Worm (Caenorhabditis elegans): ENCODE data around the gene col-150.

col-150 gene

DNA sequence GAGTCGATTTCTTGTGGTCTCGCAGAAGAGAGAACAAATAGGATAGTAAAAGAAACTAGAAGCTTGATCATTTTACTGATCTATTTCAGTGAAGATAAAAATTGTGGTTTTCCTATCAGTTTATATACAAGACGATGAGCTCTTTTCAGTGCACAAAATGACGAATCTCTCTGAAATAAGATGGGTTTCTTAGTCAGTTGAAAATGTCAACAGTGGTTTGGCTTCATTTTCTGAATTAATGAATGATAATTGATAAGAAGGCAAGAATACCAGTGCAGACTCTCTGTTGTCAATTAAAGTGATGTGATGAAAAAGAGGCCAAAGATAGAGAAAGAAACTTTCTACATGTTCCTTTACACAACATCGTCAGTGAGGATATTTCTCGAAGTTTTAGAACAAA is 13.1 kb downstream of the col-150 start, which contains the start of gene lys-2:
lys-2 (minus strand) TSS at position 101 of the 400 bp plus-strand sequence.
- TF ChIP-seq ceh-13 (GFP tag; optimal IDR thresholded peaks at IDR 0.05) (no peak), flt-1 (GFP tag; IDR thresholded peaks at IDR 0.05) (no peak), sea-1 (GFP tag; conservative IDR thresholded peaks at IDR 0.05) (no peak), ama-1 (optimal IDR thresholded peaks at IDR 0.05) (no peak), hnd-1 (tag; optimal IDR thresholded peaks at IDR 0.05) (no peak), tra-4 (tag; optimal IDR thresholded peaks at IDR 0.05) (no peak), aly-1 (tag; optimal IDR thresholded peaks at IDR 0.05) (no peak), pes-1 (GFP tag; IDR thresholded peaks at IDR 0.05) (no peak), tbx-37 (GFP tag; conservative IDR thresholded peaks at IDR 0.05) (no peak), ceh-36 (tag; optimal IDR thresholded peaks at IDR 0.05) (no peak)

ce11 chrV:10280112-10280511 is 14.3 kb downstream of the col-150 start:
- TF ChIP-seq ceh-36 (tag; optimal IDR thresholded peaks at IDR 0.05) (no peak), hmg-4 (GFP tag; optimal IDR thresholded peaks at IDR 0.05) (no peak), B0310.2 (tag; optimal IDR thresholded peaks at IDR 0.05) (no peak), flt-1 (GFP tag; IDR thresholded peaks at IDR 0.05) (no peak), pes-1 (GFP tag; IDR thresholded peaks at IDR 0.05) (no peak), tbx-11 (GFP tag; IDR thresholded peaks at IDR 0.05) (no peak), tra-4 (tag; optimal IDR thresholded peaks at IDR 0.05) (no peak), aly-1 (tag; optimal IDR thresholded peaks at IDR 0.05) (no peak), scrt-1 (GFP tag; IDR thresholded peaks at IDR 0.05) (no peak), ets-7 (tag; optimal IDR thresholded peaks at IDR 0.05) (no peak), hmbx-1 (tag; optimal IDR thresholded peaks at IDR 0.05) (no peak), hnd-1 (tag; optimal IDR thresholded peaks at IDR 0.05) (no peak), F13C5.2 (tag; optimal IDR thresholded peaks at IDR 0.05) (no peak)

DNA sequence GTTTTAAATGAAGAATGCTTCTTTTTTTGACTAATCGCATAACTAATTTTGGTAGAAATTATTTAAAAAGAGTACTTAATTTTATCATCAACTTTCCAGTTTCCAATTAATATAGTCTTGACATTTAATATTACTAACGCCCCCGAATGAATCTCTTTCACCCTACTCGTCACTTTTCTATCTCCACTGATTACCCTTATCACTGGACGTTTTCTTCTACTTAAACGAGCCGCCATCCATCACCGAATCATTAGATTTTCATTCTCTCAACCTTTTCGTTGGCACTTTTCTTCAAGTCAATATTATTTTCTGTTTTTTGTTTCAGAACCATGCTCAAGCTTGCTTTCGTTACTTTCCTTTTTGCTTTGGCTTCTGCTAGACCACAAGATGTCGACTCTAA is 16.9 kb downstream of the col-150 start, which contains the start of gene lys-1:
lys-1 (plus strand) TSS at position 326 of the 400 bp plus-strand sequence.
- TF ChIP-seq tra-4 (tag; optimal IDR thresholded peaks at IDR 0.05) (no peak), flt-1 (GFP tag; IDR thresholded peaks at IDR 0.05) (no peak), sea-1 (GFP tag; conservative IDR thresholded peaks at IDR 0.05) (no peak), tbx-37 (GFP tag; conservative IDR thresholded peaks at IDR 0.05) (no peak), tbx-11 (GFP tag; IDR thresholded peaks at IDR 0.05) (no peak), aly-1 (tag; optimal IDR thresholded peaks at IDR 0.05) (no peak), pes-1 (GFP tag; IDR thresholded peaks at IDR 0.05) (no peak), hnd-1 (tag; optimal IDR thresholded peaks at IDR 0.05) (no peak), scrt-1 (GFP tag; IDR thresholded peaks at IDR 0.05) (no peak), ama-1 (optimal IDR thresholded peaks at IDR 0.05) (no peak), ets-7 (tag; optimal IDR thresholded peaks at IDR 0.05) (no peak), ceh-36 (tag; optimal IDR thresholded peaks at IDR 0.05) (no peak), hmg-4 (GFP tag; optimal IDR thresholded peaks at IDR 0.05) (no peak), hmbx-1 (tag; optimal IDR thresholded peaks at IDR 0.05) (no peak), B0310.2 (tag; optimal IDR thresholded peaks at IDR 0.05) (no peak), ceh-13 (GFP tag; optimal IDR thresholded peaks at IDR 0.05) (no peak), F13C5.2 (tag; optimal IDR thresholded peaks at IDR 0.05) (no peak)

ce11 chrV:10276038-10276437 is 18.4 kb downstream of the col-150 start:
- TF ChIP-seq F13C5.2 (tag; optimal IDR thresholded peaks at IDR 0.05) (no peak), pes-1 (GFP tag; IDR thresholded peaks at IDR 0.05) (no peak), aly-1 (tag; optimal IDR thresholded peaks at IDR 0.05) (no peak), ama-1 (optimal IDR thresholded peaks at IDR 0.05) (no peak), ceh-36 (tag; optimal IDR thresholded peaks at IDR 0.05) (no peak), tbx-11 (GFP tag; IDR thresholded peaks at IDR 0.05) (no peak)

- TF ChIP-seq hmg-4 (GFP tag; optimal IDR thresholded peaks at IDR 0.05) (no peak), aly-1 (tag; optimal IDR thresholded peaks at IDR 0.05) (no peak), F13C5.2 (tag; optimal IDR thresholded peaks at IDR 0.05) (no peak), hmbx-1 (tag; optimal IDR thresholded peaks at IDR 0.05) (no peak), flt-1 (GFP tag; IDR thresholded peaks at IDR 0.05) (no peak), tbx-37 (GFP tag; conservative IDR thresholded peaks at IDR 0.05) (no peak), pes-1 (GFP tag; IDR thresholded peaks at IDR 0.05) (no peak), sea-1 (GFP tag; conservative IDR thresholded peaks at IDR 0.05) (no peak), tra-4 (tag; optimal IDR thresholded peaks at IDR 0.05) (no peak), scrt-1 (GFP tag; IDR thresholded peaks at IDR 0.05) (no peak)
These were observed 18.8 kb downstream of the col-150 start, which contains the start of gene Y22F5A.11 for ce11 chrV:10275619-10276018. Gene Y22F5A.11 (minus strand): TSS chrV:10275646.

DNA sequence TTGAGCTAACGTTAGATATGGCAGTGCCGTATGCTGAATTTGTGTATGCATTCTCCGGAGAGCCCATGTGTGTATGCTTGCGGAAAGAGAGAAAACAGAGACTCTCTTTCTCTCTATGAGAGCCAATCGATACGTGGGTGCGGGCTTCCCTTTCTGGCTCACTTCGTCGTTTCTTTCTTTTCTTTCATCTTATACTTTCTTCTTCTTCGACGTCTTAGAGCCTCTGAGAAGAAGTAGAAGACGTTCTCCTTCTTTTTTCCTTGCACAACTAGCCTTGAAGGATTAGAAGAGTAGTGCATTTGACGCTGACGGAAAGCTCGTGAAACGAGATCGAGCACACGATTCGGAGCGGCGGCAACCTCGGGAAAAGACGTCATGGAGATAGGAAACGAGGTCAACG is 20.6 kb downstream of the col-150 start:
- TF ChIP-seq hmg-4 (GFP tag; optimal IDR thresholded peaks at IDR 0.05) (no peak), ama-1 (optimal IDR thresholded peaks at IDR 0.05) (no peak), F13C5.2 (tag; optimal IDR thresholded peaks at IDR 0.05) (no peak), ets-7 (tag; optimal IDR thresholded peaks at IDR 0.05) (no peak), flt-1 (GFP tag; IDR thresholded peaks at IDR 0.05) (no peak), ceh-36 (tag; optimal IDR thresholded peaks at IDR 0.05) (no peak), sea-1 (GFP tag; conservative IDR thresholded peaks at IDR 0.05) (no peak), B0310.2 (tag; optimal IDR thresholded peaks at IDR 0.05) (no peak), tbx-11 (GFP tag; IDR thresholded peaks at IDR 0.05) (no peak)

ce11 chrV:10270214-10270613 is 24.2 kb downstream of the col-150 start, which contains the start of gene ric-4:
Gene ric-4 (minus strand): TSS chrV:10270314.
- no peak for TF ChIP-seq scrt-1 (GFP tag; IDR thresholded peaks at IDR 0.05)
- no peak for TF ChIP-seq hmg-4 (GFP tag; optimal IDR thresholded peaks at IDR 0.05)
- no peak for TF ChIP-seq tbx-37 (GFP tag; conservative IDR thresholded peaks at IDR 0.05)
- no peak for TF ChIP-seq F13C5.2 (tag; optimal IDR thresholded peaks at IDR 0.05)
- TF ChIP-seq flt-1 (GFP tag; IDR thresholded peaks at IDR 0.05) = no peak
- TF ChIP-seq B0310.2 (tag; optimal IDR thresholded peaks at IDR 0.05) = no peak
- TF ChIP-seq ets-7 (tag; optimal IDR thresholded peaks at IDR 0.05) = no peak
- TF ChIP-seq ceh-13 (GFP tag; optimal IDR thresholded peaks at IDR 0.05) = no peak
- no peak for TF ChIP-seq pes-1 (GFP tag; IDR thresholded peaks at IDR 0.05)
- TF ChIP-seq sea-1 (GFP tag; conservative IDR thresholded peaks at IDR 0.05) = no peak
- no peak for TF ChIP-seq hnd-1 (tag; optimal IDR thresholded peaks at IDR 0.05)
- TF ChIP-seq tra-4 (tag; optimal IDR thresholded peaks at IDR 0.05) = no peak

ce11 chrV:10266050-10266449 is 28.4 kb downstream of the col-150 start:
- no peak for TF ChIP-seq hmbx-1 (tag; optimal IDR thresholded peaks at IDR 0.05)
- no peak for TF ChIP-seq pes-1 (GFP tag; IDR thresholded peaks at IDR 0.05)
- TF ChIP-seq flt-1 (GFP tag; IDR thresholded peaks at IDR 0.05) = no peak
- no peak for TF ChIP-seq ceh-13 (GFP tag; optimal IDR thresholded peaks at IDR 0.05)
- TF ChIP-seq ets-7 (tag; optimal IDR thresholded peaks at IDR 0.05) = no peak
- no peak for TF ChIP-seq tra-4 (tag; optimal IDR thresholded peaks at IDR 0.05)
- no peak for TF ChIP-seq B0310.2 (tag; optimal IDR thresholded peaks at IDR 0.05)
- no peak for TF ChIP-seq sea-1 (GFP tag; conservative IDR thresholded peaks at IDR 0.05)
- TF ChIP-seq F13C5.2 (tag; optimal IDR thresholded peaks at IDR 0.05) = no peak
- no peak for TF ChIP-seq ceh-36 (tag; optimal IDR thresholded peaks at IDR 0.05)
- TF ChIP-seq scrt-1 (GFP tag; IDR thresholded peaks at IDR 0.05) = no peak
- no peak for TF ChIP-seq tbx-37 (GFP tag; conservative IDR thresholded peaks at IDR 0.05)
- TF ChIP-seq ama-1 (optimal IDR thresholded peaks at IDR 0.05) = no peak
- TF ChIP-seq hnd-1 (tag; optimal IDR thresholded peaks at IDR 0.05) = no peak
- TF ChIP-seq hmg-4 (GFP tag; optimal IDR thresholded peaks at IDR 0.05) = no peak
- TF ChIP-seq tbx-11 (GFP tag; IDR thresholded peaks at IDR 0.05) = no peak
- TF ChIP-seq aly-1 (tag; optimal IDR thresholded peaks at IDR 0.05) = no peak
